Worm (Caenorhabditis elegans) whole organism, mixed stage, embryonic: ENCODE results near the gene atl-1.

ENCODE experiments used
- elt-1 ChIP-seq: sonication (generic microtip); optimal IDR thresholded peaks from 2 replicates; lab custom pipeline; 2017; ENCODE audit warnings: missing genetic modification characterization, mild to moderate bottlenecking, missing compliant biosample characterization, antibody characterized with exemption, moderate library complexity, borderline replicate concordance; ENCODE audit not compliant: insufficient read depth
- ham-2 ChIP-seq: fragments of 200-800 bp; sonication (Bioruptor generic); optimal IDR thresholded peaks from 2 replicates; lab custom pipeline; 2018; ENCODE audit warnings: mild to moderate bottlenecking, missing genetic modification characterization, missing compliant biosample characterization
- nhr-237 ChIP-seq: fragments of 150-350 bp; optimal IDR thresholded peaks from 2 replicates; lab custom pipeline; 2014; ENCODE audit warnings: missing biosample characterization, missing genetic modification characterization
- pha-4 ChIP-seq: fragments of 150-350 bp; optimal IDR thresholded peaks from 2 replicates; lab custom pipeline; 2018; ENCODE audit warnings: missing biosample characterization, missing genetic modification reagents, missing genetic modification characterization
- snpc-4 ChIP-seq: fragments of 150-350 bp; optimal IDR thresholded peaks from 2 replicates; lab custom pipeline; 2014; ENCODE audit warnings: missing biosample characterization, missing genetic modification characterization
- unc-39 ChIP-seq: fragments of 150-350 bp; optimal IDR thresholded peaks from 2 replicates; lab custom pipeline; 2014; ENCODE audit warnings: missing biosample characterization, missing genetic modification characterization
- unc-62 ChIP-seq: fragments of 150-350 bp; optimal IDR thresholded peaks from 2 replicates; lab custom pipeline; 2014; ENCODE audit warnings: missing biosample characterization, missing genetic modification reagents, missing genetic modification characterization
- ztf-11 ChIP-seq: fragments of 150-350 bp; optimal IDR thresholded peaks from 2 replicates; lab custom pipeline; 2014; ENCODE audit warnings: missing biosample characterization, missing genetic modification characterization

- TF ChIP-seq ham-2 (GFP tag; lab: Kevin White, UChicago) (no peak), ztf-11 (tag; lab: Kevin White, UChicago) (no peak), snpc-4 (tag; lab: Kevin White, UChicago) (no peak), unc-39 (tag; lab: Kevin White, UChicago) (no peak), elt-1 (peak; percentile 36), pha-4 (tag; lab: Kevin White, UChicago) (no peak), nhr-237 (tag; lab: Kevin White, UChicago) (no peak), unc-62 (no peak)
Measured at ce11 chrV:9588574-9588973, 56.8 kb downstream of the atl-1 start.
